Worm (Caenorhabditis elegans): Measurements from ENCODE around the gene itr-1.

- TF ChIP-seq zip-8 (tag; optimal IDR thresholded peaks at IDR 0.05) (no peak), bed-3 (GFP tag; optimal IDR thresholded peaks at IDR 0.05) (no peak), nhr-76 (tag; optimal IDR thresholded peaks at IDR 0.05) (no peak), ces-1 (GFP tag; optimal IDR thresholded peaks at IDR 0.05) (peak; percentile 89), mls-2 (tag; optimal IDR thresholded peaks at IDR 0.05) (peak; percentile 28), flh-1 (GFP tag; optimal IDR thresholded peaks at IDR 0.05) (no peak)
Observed at ce11 chrIV:7632535-7632934, 42.4 kb upstream of the itr-1 start, which contains the start of gene F45E4.6.

Measured in whole organism, mixed stage, embryonic.